Worm (Caenorhabditis elegans): Measurements from ENCODE around the gene dars-1.

- TF ChIP-seq ama-1 (optimal IDR thresholded peaks at IDR 0.05) (no peak), hmbx-1 (tag; optimal IDR thresholded peaks at IDR 0.05) (no peak), ceh-36 (tag; optimal IDR thresholded peaks at IDR 0.05) (no peak), aly-1 (tag; optimal IDR thresholded peaks at IDR 0.05) (no peak), hmg-4 (GFP tag; optimal IDR thresholded peaks at IDR 0.05) (no peak)
Measured at ce11 chrIII:9485373-9485772, 5.6 kb downstream of the dars-1 start, which contains the start of gene bre-3.
